Fruit fly (Drosophila melanogaster) whole organism, embryonic: Measurements from ENCODE around the gene ssp3.

Experiments used
- CG10267 ChIP-seq: fragments of 200-800 bp; sonication (Bioruptor generic); optimal IDR thresholded peaks from 2 replicates; lab custom pipeline; 2018; ENCODE audit warnings: missing biosample characterization, mild to moderate bottlenecking, missing genetic modification characterization, moderate library complexity
- CG11398 ChIP-seq: fragments of 200-800 bp; sonication (Bioruptor generic); optimal IDR thresholded peaks from 2 replicates; lab custom pipeline; 2016; ENCODE audit warnings: missing biosample characterization, missing genetic modification characterization
- CG11456 ChIP-seq: fragments of 200-800 bp; sonication (Bioruptor generic); IDR thresholded peaks from 3 replicates; pipeline ENCODE4 v1.3.6; 2022; ENCODE audit warnings: missing biosample characterization, missing genetic modification characterization
- CG12219 ChIP-seq: fragments of 200-800 bp; sonication (Bioruptor generic); optimal IDR thresholded peaks from 3 replicates; lab custom pipeline; 2018; ENCODE audit warnings: missing biosample characterization, mild to moderate bottlenecking, missing genetic modification characterization
- CG13287 ChIP-seq: fragments of 200-800 bp; sonication (Bioruptor generic); IDR thresholded peaks from 2 replicates; pipeline ENCODE4 v1.3.6; 2022; ENCODE audit warnings: missing biosample characterization, missing genetic modification characterization; ENCODE audit not compliant: partially characterized antibody
- CG15073 ChIP-seq: fragments of 200-800 bp; sonication (Bioruptor generic); optimal IDR thresholded peaks from 2 replicates; lab custom pipeline; 2016; ENCODE audit warnings: missing biosample characterization, missing genetic modification characterization
- CG15269 ChIP-seq: fragments of 200-800 bp; sonication (Bioruptor generic); optimal IDR thresholded peaks from 2 replicates; lab custom pipeline; 2018; ENCODE audit warnings: missing biosample characterization, mild to moderate bottlenecking, missing genetic modification characterization, moderate library complexity
- CG1529 ChIP-seq: fragments of 200-800 bp; sonication (Bioruptor generic); optimal IDR thresholded peaks from 3 replicates; lab custom pipeline; 2018; ENCODE audit warnings: missing biosample characterization, missing genetic modification characterization
- CG17829 ChIP-seq: fragments of 200-800 bp; optimal IDR thresholded peaks from 2 replicates; lab custom pipeline; 2019; ENCODE audit warnings: missing biosample characterization, mild to moderate bottlenecking, missing genetic modification characterization, moderate library complexity
- CG1792 ChIP-seq: fragments of 200-800 bp; sonication (Bioruptor generic); optimal IDR thresholded peaks from 2 replicates; lab custom pipeline; 2016; ENCODE audit warnings: missing biosample characterization, missing genetic modification characterization
- CG18764 ChIP-seq: fragments of 200-800 bp; sonication (Bioruptor generic); optimal IDR thresholded peaks from 3 replicates; lab custom pipeline; 2016; ENCODE audit warnings: missing biosample characterization, missing genetic modification characterization
- CG3995 ChIP-seq: fragments of 200-800 bp; sonication (Bioruptor generic); optimal IDR thresholded peaks from 3 replicates; lab custom pipeline; 2016; ENCODE audit warnings: missing biosample characterization, missing genetic modification characterization
- CG43689 ChIP-seq: fragments of 200-800 bp; sonication (Bioruptor generic); IDR thresholded peaks from 2 replicates; pipeline ENCODE4 v1.3.6; 2022; ENCODE audit warnings: missing biosample characterization, missing genetic modification characterization
- CG4424 ChIP-seq: fragments of 200-800 bp; sonication (Bioruptor generic); optimal IDR thresholded peaks from 3 replicates; lab custom pipeline; 2016; ENCODE audit warnings: missing biosample characterization, missing genetic modification characterization
- CG4730 ChIP-seq: fragments of 200-800 bp; sonication (Bioruptor generic); IDR thresholded peaks from 2 replicates; pipeline ENCODE4 v1.3.6; 2022; ENCODE audit warnings: missing biosample characterization, missing genetic modification characterization
- CG6854 ChIP-seq: fragments of 200-800 bp; sonication (Bioruptor generic); optimal IDR thresholded peaks from 3 replicates; lab custom pipeline; 2017; ENCODE audit warnings: missing biosample characterization, mild to moderate bottlenecking, missing genetic modification characterization
- CG7839 ChIP-seq: fragments of 200-800 bp; sonication (Bioruptor generic); optimal IDR thresholded peaks from 3 replicates; lab custom pipeline; 2018; ENCODE audit warnings: missing biosample characterization, mild to moderate bottlenecking, missing genetic modification characterization, moderate library complexity
- CTCF ChIP-seq: fragments of 200-800 bp; sonication (Bioruptor generic); optimal IDR thresholded peaks from 2 replicates; lab custom pipeline; 2017; ENCODE audit warnings: missing biosample characterization, mild to moderate bottlenecking, missing genetic modification characterization, moderate library complexity
- D19A ChIP-seq: fragments of 200-800 bp; optimal IDR thresholded peaks from 3 replicates; lab custom pipeline; 2019; ENCODE audit warnings: missing biosample characterization, mild to moderate bottlenecking, missing genetic modification characterization, moderate library complexity
- Doc3 ChIP-seq: fragments of 200-800 bp; sonication (Bioruptor generic); IDR thresholded peaks from 3 replicates; pipeline ENCODE4 v1.3.6; 2022; ENCODE audit warnings: missing biosample characterization, missing genetic modification characterization; ENCODE audit not compliant: partially characterized antibody
- E2f1 ChIP-seq: fragments of 200-800 bp; sonication (Bioruptor generic); IDR thresholded peaks from 2 replicates; pipeline ENCODE4 v1.3.6; 2022; ENCODE audit warnings: missing biosample characterization, missing genetic modification characterization
- Gug ChIP-seq: fragments of 200-800 bp; sonication (Bioruptor generic); IDR thresholded peaks from 4 replicates; pipeline ENCODE4 v1.3.6; 2022; ENCODE audit warnings: missing biosample characterization, missing genetic modification characterization
- HHEX ChIP-seq: fragments of 200-800 bp; sonication (Bioruptor generic); optimal IDR thresholded peaks from 3 replicates; lab custom pipeline; 2017; ENCODE audit warnings: missing biosample characterization, mild to moderate bottlenecking, missing genetic modification characterization, missing genetic modification reagents
- Lim3 ChIP-seq: fragments of 200-800 bp; sonication (Bioruptor generic); IDR thresholded peaks from 2 replicates; pipeline ENCODE4 v1.3.6; 2022; ENCODE audit warnings: missing biosample characterization, missing genetic modification characterization
- Med ChIP-seq: fragments of 200-800 bp; sonication (Bioruptor generic); peaks from one replicate; lab custom pipeline; 2016; ENCODE audit warnings: missing biosample characterization, missing genetic modification characterization, mild to moderate bottlenecking, inconsistent platforms, moderate library complexity
- Mrtf ChIP-seq: fragments of 200-800 bp; sonication (Bioruptor generic); IDR thresholded peaks from 3 replicates; pipeline ENCODE4 v1.3.6; 2022; ENCODE audit warnings: missing biosample characterization, missing genetic modification characterization
- Myb ChIP-seq: fragments of 200-800 bp; sonication (Bioruptor generic); optimal IDR thresholded peaks from 2 replicates; lab custom pipeline; 2016; ENCODE audit warnings: missing biosample characterization, missing genetic modification characterization
- NK7.1 ChIP-seq: fragments of 200-800 bp; sonication (Bioruptor generic); optimal IDR thresholded peaks from 3 replicates; lab custom pipeline; 2016; ENCODE audit warnings: missing biosample characterization, missing genetic modification characterization
- NfI ChIP-seq: fragments of 200-800 bp; sonication (Bioruptor generic); optimal IDR thresholded peaks from 3 replicates; lab custom pipeline; 2018; ENCODE audit warnings: missing biosample characterization, mild to moderate bottlenecking, missing genetic modification characterization, moderate library complexity
- Oli ChIP-seq: fragments of 200-800 bp; sonication (Bioruptor generic); optimal IDR thresholded peaks from 2 replicates; lab custom pipeline; 2018; ENCODE audit warnings: missing biosample characterization, mild to moderate bottlenecking, missing genetic modification characterization, moderate library complexity
- Vsx1 ChIP-seq: fragments of 200-800 bp; sonication (Bioruptor generic); optimal IDR thresholded peaks from 2 replicates; lab custom pipeline; 2017; ENCODE audit warnings: missing biosample characterization, mild to moderate bottlenecking, missing genetic modification characterization, missing genetic modification reagents
- ato ChIP-seq: fragments of 200-800 bp; sonication (Bioruptor generic); IDR thresholded peaks from 2 replicates; pipeline ENCODE4 v1.3.6; 2022; ENCODE audit warnings: missing biosample characterization, missing genetic modification characterization; ENCODE audit not compliant: partially characterized antibody
- bab2 ChIP-seq: fragments of 200-800 bp; sonication (Bioruptor generic); optimal IDR thresholded peaks from 2 replicates; lab custom pipeline; 2016; ENCODE audit warnings: missing biosample characterization, missing genetic modification characterization
- bbx ChIP-seq: fragments of 200-800 bp; sonication (Bioruptor generic); IDR thresholded peaks from 2 replicates; pipeline ENCODE4 v1.3.6; 2022; ENCODE audit warnings: missing biosample characterization, missing genetic modification characterization; ENCODE audit not compliant: partially characterized antibody
- cato ChIP-seq: fragments of 200-800 bp; sonication (Bioruptor generic); optimal IDR thresholded peaks from 2 replicates; lab custom pipeline; 2016; ENCODE audit warnings: missing biosample characterization, missing genetic modification characterization, borderline replicate concordance
- chinmo ChIP-seq: fragments of 200-800 bp; sonication (Bioruptor generic); IDR thresholded peaks from 4 replicates; pipeline ENCODE4 v1.3.6; 2022; ENCODE audit warnings: missing biosample characterization, missing genetic modification characterization; ENCODE audit not compliant: partially characterized antibody
- dmrt11E ChIP-seq: fragments of 200-800 bp; sonication (Bioruptor generic); optimal IDR thresholded peaks from 3 replicates; lab custom pipeline; 2018; ENCODE audit warnings: missing biosample characterization, mild to moderate bottlenecking, missing genetic modification characterization, moderate library complexity
- emc ChIP-seq: fragments of 200-800 bp; sonication (Bioruptor generic); optimal IDR thresholded peaks from 2 replicates; lab custom pipeline; 2016; ENCODE audit warnings: missing biosample characterization, missing genetic modification characterization
- ftz-f1 ChIP-seq: fragments of 200-800 bp; sonication (Bioruptor generic); optimal IDR thresholded peaks from 2 replicates; lab custom pipeline; 2016; ENCODE audit warnings: missing biosample characterization, missing genetic modification characterization
- gro ChIP-seq: fragments of 200-800 bp; sonication (Bioruptor generic); optimal IDR thresholded peaks from 2 replicates; lab custom pipeline; 2016; ENCODE audit warnings: missing biosample characterization, missing genetic modification characterization
- her ChIP-seq: fragments of 200-800 bp; sonication (Bioruptor generic); optimal IDR thresholded peaks from 2 replicates; lab custom pipeline; 2016; ENCODE audit warnings: missing biosample characterization, missing genetic modification characterization
- lab ChIP-seq: fragments of 200-800 bp; sonication (Bioruptor generic); optimal IDR thresholded peaks from 3 replicates; lab custom pipeline; 2017; ENCODE audit warnings: missing biosample characterization, missing genetic modification characterization, mild to moderate bottlenecking, moderate library complexity, missing genetic modification reagents
- lmd ChIP-seq: fragments of 200-800 bp; sonication (Bioruptor generic); IDR thresholded peaks from 2 replicates; pipeline ENCODE4 v1.3.6; 2022; ENCODE audit warnings: missing biosample characterization, missing genetic modification characterization
- phol ChIP-seq: fragments of 200-800 bp; sonication (Bioruptor generic); optimal IDR thresholded peaks from 3 replicates; lab custom pipeline; 2018; ENCODE audit warnings: missing biosample characterization, mild to moderate bottlenecking, missing genetic modification characterization, moderate library complexity
- psq ChIP-seq: fragments of 200-800 bp; sonication (Bioruptor generic); optimal IDR thresholded peaks from 2 replicates; lab custom pipeline; 2017; ENCODE audit warnings: missing biosample characterization, missing genetic modification characterization
- row ChIP-seq: fragments of 200-800 bp; sonication (Bioruptor generic); IDR thresholded peaks from 3 replicates; pipeline ENCODE4 v1.3.6; 2022; ENCODE audit warnings: missing biosample characterization, missing genetic modification characterization
- sc ChIP-seq, 3 experiments: fragments of >200 bp in 2 of 3; fragments of 200-800 bp in 1 of 3; sonication (Bioruptor generic) in 1 of 3; optimal IDR thresholded peaks; 2 replicates in 2 of 3; 3 replicates in 1 of 3; lab custom pipeline; 2017; ENCODE audit warnings: mild to moderate bottlenecking in 1 of 3, missing biosample characterization in 1 of 3, missing genetic modification characterization in 1 of 3, missing genetic modification reagents in 1 of 3
- sd ChIP-seq: fragments of 200-800 bp; sonication (Bioruptor generic); optimal IDR thresholded peaks from 3 replicates; lab custom pipeline; 2018; ENCODE audit warnings: missing biosample characterization, mild to moderate bottlenecking, missing genetic modification characterization, moderate library complexity
- slou ChIP-seq: fragments of 200-800 bp; sonication (Bioruptor generic); optimal IDR thresholded peaks from 3 replicates; lab custom pipeline; 2016; ENCODE audit warnings: missing biosample characterization, missing genetic modification characterization
- sr ChIP-seq: fragments of 200-800 bp; sonication (Bioruptor generic); IDR thresholded peaks from 3 replicates; pipeline ENCODE4 v1.3.6; 2022; ENCODE audit warnings: missing biosample characterization, missing genetic modification characterization
- tna ChIP-seq: fragments of 200-800 bp; sonication (Bioruptor generic); IDR thresholded peaks from 2 replicates; pipeline ENCODE4 v1.3.6; 2022; ENCODE audit warnings: missing biosample characterization, missing genetic modification characterization; ENCODE audit not compliant: partially characterized antibody

Gene ssp3

dm6 chr2L:18966844-18967243 is 23.1 kb upstream of the ssp3 start (continued):
- TF ChIP-seq CG11398 (no peak), CG43689 (GFP tag; lab: Robert Waterston, UW) (no peak), row (peak; percentile 69), Lim3 (GFP tag; lab: Robert Waterston, UW) (no peak), NK7.1 (GFP tag; lab: Kevin White, UChicago) (no peak), CG18764 (no peak), CG11456 (0 out of 3 replicates have a peak, but pooled peaks have one; percentile 12), CG10267 (tag; lab: Kevin White, UChicago) (peak; percentile 3), CG1529 (no peak), CG4730 (GFP tag; lab: Robert Waterston, UW) (0 out of 2 replicates have a peak, but pooled peaks have one; percentile 14), Gug (peak; percentile 14; the same call in 1 of the 4 replicates), dmrt11E (tag; lab: Kevin White, UChicago) (no peak), sc (optimal IDR thresholded peaks at IDR 0.05; lab: Kevin White, UChicago) (no peak), sc (GFP tag; optimal IDR thresholded peaks at IDR 0.05; lab: Kevin White, UChicago) (no peak), CG15073 (GFP tag; lab: Kevin White, UChicago) (no peak), sr (no peak), CG7839 (peak; percentile 54), chinmo (GFP tag; lab: Robert Waterston, UW) (no peak), lmd (GFP tag; lab: Robert Waterston, UW) (peak; percentile 48; the same call in 1 of the 2 replicates), CG1792 (GFP tag; lab: Kevin White, UChicago) (no peak), slou (GFP tag; lab: Kevin White, UChicago) (no peak), Doc3 (GFP tag; lab: Robert Waterston, UW) (no peak), NfI (GFP tag; lab: Kevin White, UChicago) (peak; percentile 37), Oli (tag; lab: Kevin White, UChicago) (no peak), gro (GFP tag; lab: Kevin White, UChicago) (no peak), Vsx1 (GFP tag; lab: Kevin White, UChicago) (no peak), CG15269 (peak; percentile 65), CTCF (GFP tag; lab: Kevin White, UChicago) (no peak), her (GFP tag; lab: Kevin White, UChicago) (no peak), CG3995 (GFP tag; lab: Kevin White, UChicago) (no peak), psq (no peak), bab2 (GFP tag; lab: Kevin White, UChicago) (no peak), D19A (tag; lab: Kevin White, UChicago) (peak; percentile 30), E2f1 (GFP tag; lab: Robert Waterston, UW) (peak; percentile 49; the same call in 1 of the 2 replicates), lab (peak; percentile 79), HHEX (GFP tag; lab: Kevin White, UChicago) (peak; percentile 57), CG12219 (GFP tag; lab: Kevin White, UChicago) (no peak), phol (tag; lab: Kevin White, UChicago) (no peak), Myb (GFP tag; lab: Kevin White, UChicago) (no peak), ato (GFP tag; lab: Robert Waterston, UW) (no peak), CG6854 (GFP tag; lab: Kevin White, UChicago) (no peak), CG4424 (GFP tag; lab: Kevin White, UChicago) (peak; percentile 3), Mrtf (GFP tag; lab: Robert Waterston, UW) (no peak), ftz-f1 (GFP tag; lab: Kevin White, UChicago) (no peak), CG17829 (tag; lab: Kevin White, UChicago) (peak; percentile 56), tna (GFP tag; lab: Robert Waterston, UW) (no peak), cato (no peak), emc (GFP tag; lab: Kevin White, UChicago) (no peak), CG13287 (GFP tag; lab: Robert Waterston, UW) (no peak), Med (GFP tag; lab: Kevin White, UChicago) (no peak), bbx (GFP tag; lab: Robert Waterston, UW) (no peak), sd (no peak)
